Worm (Caenorhabditis elegans) whole organism, L1 larva: ENCODE data around the gene mxl-3.

ENCODE experiments used
- blmp-1 ChIP-seq: fragments of 150-350 bp; optimal IDR thresholded peaks from 2 replicates; lab custom pipeline; 2014; ENCODE audit warnings: missing biosample characterization, missing genetic modification characterization
- ceh-63 ChIP-seq: fragments of 200-800 bp; sonication (Bioruptor generic); optimal IDR thresholded peaks from 2 replicates; lab custom pipeline; 2018; ENCODE audit warnings: mild to moderate bottlenecking, missing genetic modification characterization, missing compliant biosample characterization
- ceh-8 ChIP-seq: fragments of 200-800 bp; sonication (Bioruptor generic); optimal IDR thresholded peaks from 2 replicates; lab custom pipeline; 2018; ENCODE audit warnings: mild to moderate bottlenecking, missing genetic modification characterization, moderate library complexity, missing compliant biosample characterization
- ceh-82 ChIP-seq, 3 experiments: fragments of 150-350 bp in 1 of 3; sonication (generic microtip) in 2 of 3; optimal IDR thresholded peaks; 2 replicates each; lab custom pipeline; 2014 to 2017; ENCODE audit warnings: missing biosample characterization in 3 of 3, missing genetic modification characterization in 3 of 3
- efl-1 ChIP-seq, 4 experiments: fragments of 150-350 bp; optimal IDR thresholded peaks in 3 of 4; peaks in 1 of 4; 1 replicate in 1 of 4; 2 replicates in 3 of 4; lab custom pipeline; 2014; ENCODE audit warnings: missing biosample characterization in 2 of 4, missing genetic modification characterization in 2 of 4, missing genetic modification reagents in 2 of 4
- elt-3 ChIP-seq, 6 experiments: fragments of 150-350 bp in 1 of 6; sonication (generic microtip); optimal IDR thresholded peaks; 2 replicates each; lab custom pipeline; 2017 to 2018; ENCODE audit warnings: missing biosample characterization in 6 of 6, missing genetic modification characterization in 6 of 6, inconsistent platforms in 1 of 6
- fos-1 ChIP-seq: fragments of 150-350 bp; optimal IDR thresholded peaks from 2 replicates; lab custom pipeline; 2014; ENCODE audit warnings: missing biosample characterization, missing genetic modification characterization
- mab-9 ChIP-seq: fragments of 200-800 bp; sonication (Bioruptor generic); IDR thresholded peaks from 2 replicates; pipeline ENCODE4 v1.3.6; 2022; ENCODE audit warnings: missing genetic modification reagents, missing genetic modification characterization, missing compliant biosample characterization
- mdl-1 ChIP-seq, 2 experiments: fragments of 150-350 bp; optimal IDR thresholded peaks; 2 replicates each; lab custom pipeline; 2014 to 2017; ENCODE audit warnings: missing biosample characterization in 2 of 2, missing genetic modification characterization in 2 of 2, inconsistent platforms in 1 of 2
- nhr-11 ChIP-seq: fragments of 150-350 bp; optimal IDR thresholded peaks from 2 replicates; lab custom pipeline; 2014; ENCODE audit warnings: missing biosample characterization, missing genetic modification characterization
- nhr-19 ChIP-seq: fragments of 200-800 bp; sonication (Bioruptor generic); conservative IDR thresholded peaks from 2 replicates; pipeline ENCODE4 v1.3.6; 2022; ENCODE audit warnings: missing genetic modification characterization, missing compliant biosample characterization
- nhr-20 ChIP-seq: sonication (generic microtip); optimal IDR thresholded peaks from 2 replicates; lab custom pipeline; 2016; ENCODE audit warnings: mild to moderate bottlenecking, missing genetic modification characterization, missing compliant biosample characterization
- nhr-84 ChIP-seq: sonication (generic microtip); optimal IDR thresholded peaks from 2 replicates; lab custom pipeline; 2017; ENCODE audit warnings: missing biosample characterization, missing genetic modification characterization
- nhr-85 ChIP-seq: sonication (generic microtip); peaks from one replicate; lab custom pipeline; 2016; ENCODE audit warnings: missing genetic modification characterization, inconsistent platforms, missing compliant biosample characterization
- snpc-4 ChIP-seq: fragments of 150-350 bp; optimal IDR thresholded peaks from 2 replicates; lab custom pipeline; 2014; ENCODE audit warnings: missing biosample characterization, missing genetic modification characterization
- unc-86 ChIP-seq: sonication (generic microtip); optimal IDR thresholded peaks from 2 replicates; lab custom pipeline; 2016; ENCODE audit warnings: missing genetic modification characterization, missing compliant biosample characterization
- unc-98 ChIP-seq: fragments of 200-800 bp; sonication (Bioruptor generic); IDR thresholded peaks from 2 replicates; pipeline ENCODE4 v1.3.6; 2022; ENCODE audit warnings: missing genetic modification characterization, missing compliant biosample characterization
- zag-1 ChIP-seq: fragments of 150-350 bp; optimal IDR thresholded peaks from 2 replicates; lab custom pipeline; 2014; ENCODE audit warnings: missing biosample characterization, missing genetic modification characterization

The mxl-3 gene

DNA sequence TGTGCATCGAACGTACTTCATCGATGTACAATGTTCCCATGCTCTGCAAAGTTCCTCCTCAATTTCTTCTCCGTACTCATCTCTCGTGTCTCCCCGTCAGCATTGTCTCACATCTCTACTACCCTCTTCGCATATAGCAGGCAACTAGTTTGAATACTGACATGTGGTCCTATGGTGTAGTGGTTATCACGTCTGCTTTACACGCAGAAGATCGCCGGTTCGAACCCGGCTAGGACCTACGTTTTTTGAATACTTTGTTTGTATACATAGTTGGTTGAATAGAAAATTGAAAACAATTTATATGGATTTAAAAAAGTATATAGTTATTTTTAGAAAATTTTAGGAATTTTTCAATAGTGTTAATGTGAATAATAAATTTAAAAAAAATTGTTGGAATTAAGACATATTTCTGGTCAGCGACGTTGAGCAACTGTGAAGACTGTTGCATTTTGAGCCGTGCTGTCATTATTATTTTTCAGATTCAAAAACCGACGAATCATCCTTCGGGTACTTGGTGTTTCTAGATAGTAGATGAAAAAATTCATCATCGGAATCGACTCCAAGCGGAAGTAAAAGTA lies 43.6 kb downstream of the mxl-3 start (continued):
- TF ChIP-seq efl-1 (optimal IDR thresholded peaks at IDR 0.05; lab: Kevin White, UChicago) (peak; percentile 32 to 46), efl-1 (GFP tag; optimal IDR thresholded peaks at IDR 0.05 in 1 of 2; lab: Kevin White, UChicago) (peak in 1 of 2 experiments; percentile 91), unc-98 (GFP tag; lab: Robert Waterston, UW) (no peak), snpc-4 (peak; percentile 26), nhr-85 (tag; lab: Kevin White, UChicago) (peak; percentile 54), zag-1 (no peak), fos-1 (tag; lab: Kevin White, UChicago) (peak; percentile 71), nhr-11 (tag; lab: Kevin White, UChicago) (no peak), mdl-1 (tag; optimal IDR thresholded peaks at IDR 0.05; lab: Kevin White, UChicago) (peak in 1 of 2 experiments; percentile 88), ceh-82 (tag; optimal IDR thresholded peaks at IDR 0.05; lab: Kevin White, UChicago) (peak; percentile 11 to 73 (median 65)), nhr-20 (tag; lab: Kevin White, UChicago) (peak; percentile 81), blmp-1 (tag; lab: Kevin White, UChicago) (peak; percentile 58), nhr-84 (tag; lab: Kevin White, UChicago) (no peak)

DNA sequence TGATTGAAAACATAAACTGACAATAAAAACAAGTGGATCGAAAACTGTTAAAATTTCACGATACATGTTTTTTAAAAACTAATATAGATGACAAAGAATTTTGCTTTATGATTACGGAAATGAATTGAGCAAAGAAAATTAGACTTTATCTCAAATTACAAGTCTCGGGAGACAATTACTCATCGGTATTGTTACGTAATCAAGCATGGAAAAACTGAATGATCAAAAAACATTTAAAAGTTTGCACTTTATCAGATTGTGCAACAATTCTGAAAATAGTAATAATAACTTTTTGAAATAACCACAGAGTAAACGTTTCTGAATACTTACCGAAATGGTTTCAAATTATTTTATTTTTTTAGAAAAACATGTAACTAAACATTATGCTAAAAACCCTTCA lies 44.8 kb downstream of the mxl-3 start, which contains the start of gene srd-43:
Gene srd-43 (minus strand): TSS at position 66 of the 400 bp plus-strand sequence.
- TF ChIP-seq ceh-63 (GFP tag; lab: Kevin White, UChicago) (no peak), nhr-84 (tag; lab: Kevin White, UChicago) (no peak), ceh-8 (GFP tag; lab: Kevin White, UChicago) (peak; percentile 33), mab-9 (GFP tag; lab: Robert Waterston, UW) (no peak), unc-86 (tag; lab: Kevin White, UChicago) (no peak)

DNA sequence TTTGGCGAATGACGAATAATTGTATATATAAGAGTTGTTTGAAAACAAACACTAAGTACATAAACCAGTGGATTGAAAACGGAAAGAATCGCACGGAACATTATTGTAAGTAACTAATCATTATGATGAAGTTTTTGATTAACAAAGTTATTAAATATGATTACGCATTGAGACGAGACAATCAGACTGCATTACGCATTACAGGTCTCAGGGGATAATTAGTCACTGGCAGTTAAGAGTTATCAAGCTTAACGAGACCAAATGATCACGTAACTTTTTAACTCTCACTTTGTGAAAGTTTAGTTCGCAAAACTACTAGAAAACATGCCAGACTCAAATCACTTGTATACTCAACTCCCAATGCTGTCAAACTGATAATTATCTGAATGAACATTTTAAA lies 47.2 kb downstream of the mxl-3 start, which contains the start of gene srd-42:
Gene srd-42 (minus strand): TSS at position 101 of the 400 bp plus-strand sequence.
- TF ChIP-seq nhr-19 (no peak), ceh-8 (GFP tag; lab: Kevin White, UChicago) (peak; percentile 69)

DNA sequence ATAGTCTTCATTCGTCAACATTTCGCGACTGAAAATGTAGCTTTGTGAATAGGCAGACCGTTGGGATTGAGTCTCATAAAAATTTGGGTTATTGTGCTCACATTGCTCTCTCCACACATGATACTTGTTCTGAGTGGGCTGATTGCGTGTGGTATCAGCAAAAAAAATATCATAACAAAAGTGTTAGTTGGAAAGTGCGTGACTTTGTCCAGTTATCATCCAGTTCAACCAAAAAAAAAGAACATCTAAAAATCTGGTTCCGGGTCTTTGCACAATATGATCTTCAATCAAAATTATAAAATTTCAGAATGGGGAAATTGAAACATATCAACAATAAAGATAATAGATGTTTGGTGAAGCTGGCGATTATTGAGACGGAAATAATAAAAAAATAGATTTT lies 50.1 kb downstream of the mxl-3 start, which contains the start of gene srd-39:
Gene srd-39 (minus strand): TSS at position 101 of the 400 bp plus-strand sequence.
- TF ChIP-seq elt-3 (tag; optimal IDR thresholded peaks at IDR 0.05; lab: Kevin White, UChicago) = no peak
- no peak for TF ChIP-seq efl-1 (optimal IDR thresholded peaks at IDR 0.05; lab: Kevin White, UChicago)
- peak in 1 of 2 experiments; percentile 74 for TF ChIP-seq efl-1 (GFP tag; optimal IDR thresholded peaks at IDR 0.05 in 1 of 2; lab: Kevin White, UChicago)
